Worm (Caenorhabditis elegans) whole organism, L4 larva: ENCODE results near the gene dhc-4.

Source experiments
- Y48G9A.11 ChIP-seq: fragments of 200-800 bp; sonication (Bioruptor generic); IDR thresholded peaks from 2 replicates; pipeline ENCODE4 v1.3.6; 2022; ENCODE audit warnings: missing genetic modification reagents, missing genetic modification characterization, missing compliant biosample characterization
- daf-16 ChIP-seq, 3 experiments: sonication (generic microtip); optimal IDR thresholded peaks; 2 replicates each; lab custom pipeline; 2016 to 2017; ENCODE audit warnings: missing genetic modification characterization in 3 of 3, missing genetic modification reagents in 3 of 3, mild to moderate bottlenecking in 2 of 3, missing compliant biosample characterization in 2 of 3, missing biosample characterization in 1 of 3, moderate library complexity in 1 of 3
- egl-43 ChIP-seq: fragments of 200-800 bp; sonication (Bioruptor generic); IDR thresholded peaks from 2 replicates; pipeline ENCODE4 v1.3.6; 2022; ENCODE audit warnings: missing genetic modification reagents, missing genetic modification characterization, missing compliant biosample characterization
- fkh-10 ChIP-seq: fragments of 150-350 bp; optimal IDR thresholded peaks from 2 replicates; lab custom pipeline; 2014; ENCODE audit warnings: missing biosample characterization, missing genetic modification reagents, missing genetic modification characterization
- snpc-4 ChIP-seq: fragments of 150-350 bp; optimal IDR thresholded peaks from 2 replicates; lab custom pipeline; 2014; ENCODE audit warnings: missing biosample characterization, missing genetic modification characterization

DNA sequence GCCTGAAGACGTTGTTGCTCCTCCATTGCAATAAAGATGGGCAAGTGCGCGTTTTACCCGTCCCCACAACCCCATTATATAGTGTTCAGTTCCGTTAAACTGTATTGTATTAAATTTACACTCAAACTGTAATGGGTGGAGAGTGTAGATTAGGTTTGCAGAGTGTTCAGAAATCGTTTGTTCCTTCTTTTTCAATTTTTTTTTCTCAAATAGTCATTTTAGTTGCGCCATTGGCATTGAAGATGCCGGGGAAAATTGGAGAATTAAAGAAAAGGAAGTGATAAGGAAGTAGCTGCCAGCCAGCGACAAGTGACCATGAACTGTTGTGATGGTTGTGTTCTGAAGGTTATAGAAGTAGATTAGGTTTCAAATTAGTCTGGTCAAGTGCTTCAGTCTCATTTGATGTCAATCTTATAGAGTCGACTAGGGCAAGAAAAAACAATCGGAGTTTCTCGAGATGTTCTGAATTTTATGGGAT lies 15.9 kb downstream of the dhc-4 start, which contains the start of gene col-93:
- TF ChIP-seq Y48G9A.11 (GFP tag; lab: Robert Waterston, UW) (no peak), daf-16 (GFP tag; optimal IDR thresholded peaks at IDR 0.05; lab: Kevin White, UChicago) (no peak), daf-16 (tag; optimal IDR thresholded peaks at IDR 0.05; lab: Kevin White, UChicago) (no peak), egl-43 (no peak), snpc-4 (tag; lab: Kevin White, UChicago) (no peak), fkh-10 (no peak)
